Fruit fly (Drosophila melanogaster) whole organism, adult: ENCODE measurements around the gene mAChR-C.

Experiments used
- CG11617 ChIP-seq: fragments of 200-800 bp; sonication (Bioruptor generic); optimal IDR thresholded peaks from 2 replicates; lab custom pipeline; 2017; ENCODE audit warnings: mild to moderate bottlenecking, missing biosample characterization, missing genetic modification reagents, missing genetic modification characterization
- CG12768 ChIP-seq: fragments of 200-800 bp; sonication (Bioruptor generic); optimal IDR thresholded peaks from 2 replicates; lab custom pipeline; 2017; ENCODE audit warnings: missing biosample characterization, missing genetic modification characterization, mild to moderate bottlenecking, moderate library complexity, missing genetic modification reagents
- CG14711 ChIP-seq: fragments of 200-800 bp; sonication (Bioruptor generic); optimal IDR thresholded peaks from 2 replicates; lab custom pipeline; 2018; ENCODE audit warnings: missing biosample characterization, mild to moderate bottlenecking, missing genetic modification characterization, moderate library complexity
- CG1620 ChIP-seq: fragments of 200-800 bp; sonication (Bioruptor generic); optimal IDR thresholded peaks from 2 replicates; lab custom pipeline; 2016; ENCODE audit warnings: missing biosample characterization, missing genetic modification characterization
- CG33017 ChIP-seq: fragments of 200-800 bp; sonication (Bioruptor generic); optimal IDR thresholded peaks from 2 replicates; lab custom pipeline; 2018; ENCODE audit warnings: missing biosample characterization, mild to moderate bottlenecking, missing genetic modification characterization, moderate library complexity
- CG5204 ChIP-seq: fragments of 200-800 bp; sonication (Bioruptor generic); optimal IDR thresholded peaks from 2 replicates; lab custom pipeline; 2016; ENCODE audit warnings: missing biosample characterization, missing genetic modification characterization
- CG7045 ChIP-seq: fragments of 200-800 bp; sonication (Bioruptor generic); optimal IDR thresholded peaks from 2 replicates; lab custom pipeline; 2017; ENCODE audit warnings: missing biosample characterization, mild to moderate bottlenecking, missing genetic modification characterization
- CG7101 ChIP-seq: fragments of 200-800 bp; sonication (Bioruptor generic); optimal IDR thresholded peaks from 2 replicates; lab custom pipeline; 2018; ENCODE audit warnings: missing biosample characterization, mild to moderate bottlenecking, missing genetic modification characterization, moderate library complexity
- Clk ChIP-seq: fragments of 200-800 bp; sonication (Bioruptor generic); optimal IDR thresholded peaks from 2 replicates; lab custom pipeline; 2017; ENCODE audit warnings: missing biosample characterization, missing genetic modification characterization
- Crg-1 ChIP-seq: fragments of 200-800 bp; sonication (Bioruptor generic); optimal IDR thresholded peaks from 2 replicates; lab custom pipeline; 2016; ENCODE audit warnings: missing biosample characterization, missing genetic modification characterization
- Hr96 ChIP-seq: fragments of 200-800 bp; sonication (Bioruptor generic); optimal IDR thresholded peaks from 2 replicates; lab custom pipeline; 2016; ENCODE audit warnings: missing biosample characterization, missing genetic modification characterization
- Mnt ChIP-seq: fragments of 200-800 bp; sonication (Bioruptor generic); optimal IDR thresholded peaks from 2 replicates; lab custom pipeline; 2016; ENCODE audit warnings: missing biosample characterization, mild to moderate bottlenecking, missing genetic modification characterization
- bab1 ChIP-seq: fragments of 200-800 bp; sonication (Bioruptor generic); optimal IDR thresholded peaks from 3 replicates; lab custom pipeline; 2019; ENCODE audit warnings: missing biosample characterization, mild to moderate bottlenecking, missing genetic modification characterization, moderate library complexity
- cic ChIP-seq: fragments of 200-800 bp; sonication (Bioruptor generic); optimal IDR thresholded peaks from 2 replicates; lab custom pipeline; 2017; ENCODE audit warnings: missing biosample characterization, mild to moderate bottlenecking, missing genetic modification characterization, moderate library complexity
- cnc ChIP-seq, 2 experiments: fragments of >200 bp; optimal IDR thresholded peaks; 2 replicates each; lab custom pipeline; 2017
- kay ChIP-seq: fragments of 200-800 bp; sonication (Bioruptor generic); peaks from one replicate; lab custom pipeline; 2016; ENCODE audit warnings: missing biosample characterization, missing genetic modification characterization, borderline replicate concordance
- ovo ChIP-seq: fragments of 200-800 bp; sonication (Bioruptor generic); optimal IDR thresholded peaks from 2 replicates; lab custom pipeline; 2016; ENCODE audit warnings: missing biosample characterization, missing genetic modification characterization
- pad ChIP-seq: fragments of 200-800 bp; sonication (Bioruptor generic); optimal IDR thresholded peaks from 3 replicates; lab custom pipeline; 2017; ENCODE audit warnings: missing biosample characterization, missing genetic modification characterization, mild to moderate bottlenecking, moderate library complexity, missing genetic modification reagents
- tj ChIP-seq: fragments of 200-800 bp; sonication (Bioruptor generic); optimal IDR thresholded peaks from 3 replicates; lab custom pipeline; 2017; ENCODE audit warnings: missing biosample characterization, mild to moderate bottlenecking, missing genetic modification characterization, moderate library complexity
- toe ChIP-seq: fragments of 200-800 bp; sonication (Bioruptor generic); optimal IDR thresholded peaks from 2 replicates; lab custom pipeline; 2016; ENCODE audit warnings: missing biosample characterization, missing genetic modification characterization

Gene mAChR-C

dm6 chrX:6869770-6870404, 37.4 kb upstream of the mAChR-C start:
- TF ChIP-seq tj (GFP tag; lab: Kevin White, UChicago) (no peak), CG14711 (no peak), cic (no peak), Crg-1 (GFP tag; lab: Kevin White, UChicago) (no peak), CG7101 (tag; lab: Kevin White, UChicago) (no peak), Clk (GFP tag; lab: Kevin White, UChicago) (no peak), cnc (optimal IDR thresholded peaks at IDR 0.05; lab: Kevin White, UChicago) (no peak), kay (GFP tag; lab: Kevin White, UChicago) (no peak), CG11617 (no peak), pad (GFP tag; lab: Kevin White, UChicago) (no peak), Mnt (GFP tag; lab: Kevin White, UChicago) (no peak), Hr96 (GFP tag; lab: Kevin White, UChicago) (no peak)

DNA sequence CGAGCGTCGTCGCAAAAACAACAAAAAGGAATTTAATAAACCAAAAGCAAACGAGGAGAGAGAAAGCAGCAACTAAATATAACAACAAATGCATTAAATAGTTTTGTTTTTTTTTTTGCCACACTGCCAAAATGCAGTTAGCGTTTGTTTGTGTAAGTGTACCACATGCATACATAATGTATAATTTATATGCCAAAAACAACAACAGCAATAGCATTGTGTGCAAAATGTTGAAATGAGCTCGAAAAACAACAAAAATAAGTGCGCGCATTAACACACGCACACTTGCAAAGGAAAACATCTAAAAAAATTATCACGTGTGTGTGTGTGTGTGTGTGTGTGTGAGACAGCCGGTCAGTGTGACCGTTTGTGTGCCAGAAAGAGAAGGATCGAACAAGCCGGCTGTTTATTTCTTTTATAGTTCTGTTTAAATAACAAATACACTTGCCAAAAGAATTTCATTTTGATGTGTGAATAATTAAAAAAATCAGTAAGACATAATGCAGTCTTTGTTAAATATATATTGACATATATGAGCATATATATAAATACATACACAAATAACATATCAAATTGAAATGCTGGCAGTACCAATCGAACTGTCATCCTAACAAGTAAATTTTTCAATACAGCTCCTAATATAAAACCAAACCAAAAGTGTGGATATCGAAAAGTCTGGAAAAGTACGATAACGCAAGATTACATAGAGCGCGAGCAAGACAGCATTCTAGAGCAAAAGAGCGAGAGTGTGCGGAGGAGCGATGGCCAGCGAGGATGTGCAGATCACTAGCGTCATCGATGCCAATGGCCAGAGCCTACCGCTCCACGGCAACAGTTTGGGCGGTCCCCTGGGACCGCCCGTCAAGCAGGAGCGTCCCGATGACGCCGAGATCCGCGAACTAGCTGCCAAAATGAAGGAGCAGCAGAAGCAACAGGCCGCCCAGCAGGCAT, 36.4 kb upstream of the mAChR-C start:
- TF ChIP-seq ovo (no peak), cic (no peak), CG7101 (tag; lab: Kevin White, UChicago) (no peak), cnc (optimal IDR thresholded peaks at IDR 0.05; lab: Kevin White, UChicago) (no peak), CG12768 (GFP tag; lab: Kevin White, UChicago) (no peak), CG11617 (peak; percentile 35), CG14711 (no peak), kay (GFP tag; lab: Kevin White, UChicago) (peak; percentile 72), tj (GFP tag; lab: Kevin White, UChicago) (no peak), pad (GFP tag; lab: Kevin White, UChicago) (no peak)

DNA sequence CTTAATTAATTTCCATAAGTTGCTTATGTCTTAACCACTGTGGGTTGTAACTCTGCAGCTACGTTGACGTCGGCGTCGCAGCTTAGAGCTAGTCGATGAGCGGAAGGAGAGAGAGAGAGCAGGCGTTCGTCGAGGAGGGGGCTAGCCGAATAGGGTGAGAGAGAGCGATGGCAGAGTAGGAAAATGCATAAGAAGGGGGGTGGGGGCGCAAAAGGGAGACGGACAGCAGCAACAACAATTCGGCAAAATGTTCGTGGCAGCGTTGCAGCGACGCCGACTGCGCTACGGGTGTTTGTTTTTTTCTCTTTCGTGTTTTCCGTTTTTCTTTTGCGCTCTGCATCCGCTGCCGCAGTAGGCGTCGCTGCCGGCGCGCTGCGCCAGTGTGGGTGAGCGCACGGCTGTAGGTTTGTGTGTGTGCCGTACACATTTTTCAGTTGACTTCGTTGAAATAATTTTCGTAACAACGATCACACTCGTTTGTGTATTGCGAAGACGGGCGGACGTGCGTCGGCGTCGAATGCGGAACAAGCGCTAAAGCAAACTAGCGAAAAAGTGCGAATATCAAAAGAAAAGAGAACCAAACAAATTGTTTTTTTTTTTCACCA, 35.6 kb upstream of the mAChR-C start:
- TF ChIP-seq CG14711 (no peak), cic (peak; percentile 62), CG5204 (GFP tag; lab: Kevin White, UChicago) (no peak), CG7101 (tag; lab: Kevin White, UChicago) (no peak), ovo (no peak), pad (GFP tag; lab: Kevin White, UChicago) (peak; percentile 3), CG7045 (GFP tag; lab: Kevin White, UChicago) (no peak), CG1620 (GFP tag; lab: Kevin White, UChicago) (no peak), CG12768 (GFP tag; lab: Kevin White, UChicago) (no peak), bab1 (peak; percentile 11), cnc (optimal IDR thresholded peaks at IDR 0.05; lab: Kevin White, UChicago) (no peak), Mnt (GFP tag; lab: Kevin White, UChicago) (peak; percentile 54), Hr96 (GFP tag; lab: Kevin White, UChicago) (no peak), toe (GFP tag; lab: Kevin White, UChicago) (no peak), CG11617 (no peak), CG33017 (no peak), Clk (GFP tag; lab: Kevin White, UChicago) (no peak), tj (GFP tag; lab: Kevin White, UChicago) (peak; percentile 37), kay (GFP tag; lab: Kevin White, UChicago) (no peak), Crg-1 (GFP tag; lab: Kevin White, UChicago) (no peak)

DNA sequence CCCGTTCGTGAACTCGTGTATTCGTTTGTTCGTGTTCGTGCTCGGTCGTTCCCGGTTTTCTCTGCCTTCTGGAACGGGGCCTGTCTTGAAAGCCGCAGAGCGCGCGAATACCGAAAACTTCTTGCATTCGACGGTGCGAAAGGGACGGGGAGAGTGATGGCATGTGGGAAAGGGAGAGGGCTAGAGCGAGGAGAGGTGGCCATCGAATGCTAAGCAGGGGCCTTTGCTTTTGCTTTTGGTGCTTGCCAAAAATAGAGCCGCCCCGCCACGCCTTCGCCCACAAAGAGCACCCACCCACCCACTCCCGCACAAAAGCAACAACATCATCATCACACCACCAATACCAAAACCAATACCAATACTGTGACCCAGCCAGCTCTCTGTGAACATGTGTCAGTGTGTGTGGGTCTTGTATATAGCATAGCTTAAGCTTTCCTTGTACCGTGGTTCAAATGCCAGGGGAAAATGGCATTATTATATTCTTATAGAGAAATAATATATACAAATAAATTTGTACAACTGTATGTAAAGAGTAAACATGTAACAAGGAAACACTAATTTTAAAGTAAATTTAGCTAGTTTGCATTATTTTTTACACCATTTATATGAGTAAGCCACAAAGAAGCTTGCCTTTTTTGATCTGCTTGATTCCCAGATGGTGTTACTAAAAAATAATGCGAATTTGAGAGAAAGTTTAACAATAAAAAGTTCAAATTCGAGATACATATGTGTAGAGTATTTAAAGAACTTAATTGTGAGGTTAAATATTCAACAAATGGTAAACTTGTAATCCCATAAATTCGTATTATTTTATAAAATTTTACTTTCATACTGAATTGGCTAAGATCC, 34.9 kb upstream of the mAChR-C start, which contains the start of gene CG14434:
TSS of gene CG14434 (minus strand) at position 20 of the 849 bp plus-strand sequence.
- TF ChIP-seq CG12768 (GFP tag; lab: Kevin White, UChicago) = no peak
- TF ChIP-seq CG5204 (GFP tag; lab: Kevin White, UChicago) = peak; percentile 68
- TF ChIP-seq kay (GFP tag; lab: Kevin White, UChicago) = peak; percentile 48
- TF ChIP-seq ovo = no peak
- TF ChIP-seq CG33017 = peak; percentile 2
- peak; percentile 20 for TF ChIP-seq bab1
- peak; percentile 53 for TF ChIP-seq toe (GFP tag; lab: Kevin White, UChicago)
- peak; percentile 44 for TF ChIP-seq CG7101 (tag; lab: Kevin White, UChicago)
- no peak for TF ChIP-seq Clk (GFP tag; lab: Kevin White, UChicago)
- TF ChIP-seq cnc (optimal IDR thresholded peaks at IDR 0.05; lab: Kevin White, UChicago) = no peak
- TF ChIP-seq Crg-1 (GFP tag; lab: Kevin White, UChicago) = peak; percentile 39
- TF ChIP-seq cic = no peak
- TF ChIP-seq Mnt (GFP tag; lab: Kevin White, UChicago) = no peak
- TF ChIP-seq CG11617 = peak; percentile 82
- peak; percentile 4 for TF ChIP-seq tj (GFP tag; lab: Kevin White, UChicago)
- TF ChIP-seq Hr96 (GFP tag; lab: Kevin White, UChicago) = peak; percentile 34
- TF ChIP-seq CG1620 (GFP tag; lab: Kevin White, UChicago) = peak; percentile 20
- TF ChIP-seq pad (GFP tag; lab: Kevin White, UChicago) = peak; percentile 43
- TF ChIP-seq CG7045 (GFP tag; lab: Kevin White, UChicago) = peak; percentile 65
- peak; percentile 43 for TF ChIP-seq CG14711
